Worm (Caenorhabditis elegans) whole organism, young adult: Measurements from ENCODE around the gene pygl-1.
"Not testable (repeated sequence)": the region's sequence is repeated elsewhere in the genome, so short reads cannot be mapped to it uniquely, and the experiment has no call there.

Experiments used
- B0035.1 ChIP-seq: sonication (generic microtip); optimal IDR thresholded peaks from 2 replicates; lab custom pipeline; 2016; ENCODE audit warnings: missing genetic modification characterization, mild to moderate bottlenecking, missing compliant biosample characterization, missing genotype, missing genetic modification reagents
- C06A6.2 ChIP-seq: fragments of 200-800 bp; sonication (Bioruptor generic); conservative IDR thresholded peaks from 2 replicates; pipeline ENCODE4 v1.3.6; 2022; ENCODE audit warnings: missing genetic modification characterization, missing compliant biosample characterization
- D2030.7 ChIP-seq: fragments of 200-800 bp; sonication (Bioruptor generic); IDR thresholded peaks from 2 replicates; pipeline ENCODE4 v1.3.6; 2022; ENCODE audit warnings: missing genetic modification reagents, missing genetic modification characterization, missing compliant biosample characterization
- F23B12.7 ChIP-seq: sonication (generic microtip); optimal IDR thresholded peaks from 2 replicates; lab custom pipeline; 2017; ENCODE audit warnings: missing genetic modification characterization, mild to moderate bottlenecking, missing compliant biosample characterization, antibody characterized with exemption, moderate library complexity; ENCODE audit not compliant: insufficient read depth
- F33H1.4 ChIP-seq: fragments of 200-800 bp; sonication (Bioruptor generic); IDR thresholded peaks from 2 replicates; pipeline ENCODE4 v1.3.6; 2022; ENCODE audit warnings: missing genetic modification reagents, missing genetic modification characterization, missing compliant biosample characterization
- F52B5.7 ChIP-seq: sonication (generic microtip); optimal IDR thresholded peaks from 2 replicates; lab custom pipeline; 2016; ENCODE audit warnings: mild to moderate bottlenecking, missing genetic modification characterization, missing compliant biosample characterization
- F55B11.4 ChIP-seq: sonication (generic microtip); optimal IDR thresholded peaks from 2 replicates; lab custom pipeline; 2016; ENCODE audit warnings: missing compliant biosample characterization, missing genetic modification characterization, borderline replicate concordance; ENCODE audit not compliant: insufficient read depth
- K12H6.12 ChIP-seq: fragments of 200-800 bp; sonication (Bioruptor generic); optimal IDR thresholded peaks from 2 replicates; lab custom pipeline; 2018; ENCODE audit warnings: mild to moderate bottlenecking, missing genetic modification characterization, missing compliant biosample characterization
- Y53G8AR.9 ChIP-seq: fragments of 200-800 bp; sonication (Bioruptor generic); conservative IDR thresholded peaks from 2 replicates; pipeline ENCODE4 v1.3.6; 2022; ENCODE audit warnings: missing genetic modification reagents, missing genetic modification characterization, missing compliant biosample characterization
- Y67H2A.10 ChIP-seq: fragments of 200-800 bp; sonication (Bioruptor generic); conservative IDR thresholded peaks from 2 replicates; pipeline ENCODE4 v1.3.6; 2022; ENCODE audit warnings: missing genetic modification reagents, missing genetic modification characterization, missing compliant biosample characterization
- ZK185.1 ChIP-seq: sonication (generic microtip); optimal IDR thresholded peaks from 2 replicates; lab custom pipeline; 2016; ENCODE audit warnings: mild to moderate bottlenecking, missing genetic modification characterization, missing compliant biosample characterization; ENCODE audit not compliant: poor library complexity, severe bottlenecking
- aptf-3 ChIP-seq: fragments of 200-800 bp; sonication (Bioruptor generic); IDR thresholded peaks from 2 replicates; pipeline ENCODE4 v1.3.6; 2022; ENCODE audit warnings: missing genetic modification characterization, missing compliant biosample characterization
- atf-7 ChIP-seq: sonication (generic microtip); optimal IDR thresholded peaks from 2 replicates; lab custom pipeline; 2017; ENCODE audit warnings: mild to moderate bottlenecking, missing genetic modification characterization, missing compliant biosample characterization
- attf-3 ChIP-seq: fragments of 200-800 bp; sonication (Bioruptor generic); conservative IDR thresholded peaks from 2 replicates; pipeline ENCODE4 v1.3.6; 2022; ENCODE audit warnings: missing genetic modification reagents, missing genetic modification characterization, missing compliant biosample characterization
- attf-5 ChIP-seq: fragments of 200-800 bp; sonication (Bioruptor generic); optimal IDR thresholded peaks from 2 replicates; lab custom pipeline; 2018; ENCODE audit warnings: mild to moderate bottlenecking, missing genetic modification characterization, missing compliant biosample characterization
- ccch-3 ChIP-seq: fragments of 200-800 bp; sonication (Bioruptor generic); optimal IDR thresholded peaks from 2 replicates; lab custom pipeline; 2018; ENCODE audit warnings: mild to moderate bottlenecking, missing genetic modification characterization, missing compliant biosample characterization
- cebp-1 ChIP-seq, 2 experiments: fragments of 200-800 bp in 1 of 2; sonication (Bioruptor generic) in 1 of 2; sonication (generic microtip) in 1 of 2; IDR thresholded peaks in 1 of 2; optimal IDR thresholded peaks in 1 of 2; 2 replicates each; pipeline versions ENCODE4 v1.3.6 to Lab custom; 2017 to 2022; ENCODE audit warnings: missing compliant biosample characterization in 2 of 2, missing genetic modification characterization in 2 of 2, mild to moderate bottlenecking in 1 of 2, missing genetic modification reagents in 1 of 2, moderate library complexity in 1 of 2
- ceh-40 ChIP-seq: fragments of 200-800 bp; sonication (Bioruptor generic); IDR thresholded peaks from 2 replicates; pipeline ENCODE4 v1.3.6; 2022; ENCODE audit warnings: missing genetic modification characterization, missing compliant biosample characterization
- chd-7 ChIP-seq: sonication (generic microtip); optimal IDR thresholded peaks from 2 replicates; lab custom pipeline; 2016; ENCODE audit warnings: mild to moderate bottlenecking, missing genetic modification characterization, moderate library complexity, missing compliant biosample characterization
- efl-1 ChIP-seq: fragments of 150-350 bp; optimal IDR thresholded peaks from 2 replicates; lab custom pipeline; 2014; ENCODE audit warnings: missing biosample characterization, missing genetic modification reagents, missing genetic modification characterization
- ekl-4 ChIP-seq: fragments of 200-800 bp; sonication (Bioruptor generic); IDR thresholded peaks from 2 replicates; pipeline ENCODE4 v1.3.6; 2022; ENCODE audit warnings: missing genetic modification reagents, missing genetic modification characterization, missing compliant biosample characterization
- fkh-3 ChIP-seq: sonication (generic microtip); optimal IDR thresholded peaks from 2 replicates; lab custom pipeline; 2016; ENCODE audit warnings: mild to moderate bottlenecking, missing genetic modification characterization, missing compliant biosample characterization
- him-1 ChIP-seq: sonication (generic microtip); optimal IDR thresholded peaks from 2 replicates; lab custom pipeline; 2016; ENCODE audit warnings: missing genotype, missing genetic modification reagents, missing genetic modification characterization, missing compliant biosample characterization
- hmg-1.2 ChIP-seq: fragments of 200-800 bp; sonication (Bioruptor generic); IDR thresholded peaks from 2 replicates; pipeline ENCODE4 v1.3.6; 2022; ENCODE audit warnings: missing genetic modification reagents, missing genetic modification characterization, missing compliant biosample characterization
- hrde-1 ChIP-seq: sonication (generic microtip); optimal IDR thresholded peaks from 2 replicates; lab custom pipeline; 2016; ENCODE audit warnings: missing genetic modification characterization, mild to moderate bottlenecking, missing compliant biosample characterization, moderate library complexity, missing genotype, missing genetic modification reagents, borderline replicate concordance
- lin-26 ChIP-seq: fragments of 200-800 bp; sonication (Bioruptor generic); IDR thresholded peaks from 2 replicates; pipeline ENCODE4 v1.3.6; 2022; ENCODE audit warnings: missing genetic modification reagents, missing genetic modification characterization, missing compliant biosample characterization
- lin-54 ChIP-seq: fragments of 200-800 bp; sonication (Bioruptor generic); optimal IDR thresholded peaks from 2 replicates; lab custom pipeline; 2018; ENCODE audit warnings: mild to moderate bottlenecking, missing genetic modification characterization, missing compliant biosample characterization
- madf-3 ChIP-seq: fragments of 200-800 bp; sonication (Bioruptor generic); IDR thresholded peaks from 2 replicates; pipeline ENCODE4 v1.3.6; 2022; ENCODE audit warnings: missing genetic modification reagents, missing genetic modification characterization, missing compliant biosample characterization
- madf-8 ChIP-seq: fragments of 200-800 bp; sonication (Bioruptor generic); conservative IDR thresholded peaks from 2 replicates; pipeline ENCODE4 v1.3.6; 2022; ENCODE audit warnings: missing genetic modification reagents, missing genetic modification characterization, missing compliant biosample characterization
- nfya-2 ChIP-seq: fragments of 200-800 bp; sonication (Bioruptor generic); IDR thresholded peaks from 2 replicates; pipeline ENCODE4 v1.3.6; 2022; ENCODE audit warnings: missing genetic modification reagents, missing genetic modification characterization, missing compliant biosample characterization
- nhr-179 ChIP-seq: sonication (generic microtip); optimal IDR thresholded peaks from 2 replicates; lab custom pipeline; 2016; ENCODE audit warnings: mild to moderate bottlenecking, missing genetic modification characterization, missing compliant biosample characterization
- rcor-1 ChIP-seq: fragments of 200-800 bp; sonication (Bioruptor generic); IDR thresholded peaks from 2 replicates; pipeline ENCODE4 v1.3.6; 2022; ENCODE audit warnings: missing genetic modification reagents, missing genetic modification characterization, missing compliant biosample characterization
- sdz-38 ChIP-seq: sonication (generic microtip); optimal IDR thresholded peaks from 2 replicates; lab custom pipeline; 2016; ENCODE audit warnings: missing genotype, missing genetic modification characterization, missing compliant biosample characterization
- sea-2 ChIP-seq: fragments of 200-800 bp; sonication (Bioruptor generic); IDR thresholded peaks from 2 replicates; pipeline ENCODE4 v1.3.6; 2022; ENCODE audit warnings: missing genetic modification characterization, missing compliant biosample characterization
- somi-1 ChIP-seq: fragments of 200-800 bp; sonication (Bioruptor generic); optimal IDR thresholded peaks from 2 replicates; lab custom pipeline; 2018; ENCODE audit warnings: mild to moderate bottlenecking, missing genetic modification characterization, missing compliant biosample characterization
- unc-130 ChIP-seq: sonication (generic microtip); optimal IDR thresholded peaks from 2 replicates; lab custom pipeline; 2016; ENCODE audit warnings: missing genetic modification reagents, missing genetic modification characterization, missing compliant biosample characterization
- zfh-2 ChIP-seq: fragments of 200-800 bp; sonication (Bioruptor generic); conservative IDR thresholded peaks from 2 replicates; pipeline ENCODE4 v1.3.6; 2022; ENCODE audit warnings: missing genetic modification reagents, missing genetic modification characterization, missing compliant biosample characterization
- ztf-3 ChIP-seq: fragments of 200-800 bp; sonication (Bioruptor generic); optimal IDR thresholded peaks from 2 replicates; lab custom pipeline; 2018; ENCODE audit warnings: mild to moderate bottlenecking, missing genetic modification characterization, missing compliant biosample characterization

The pygl-1 gene

ce11 chrV:3564335-3564734 lies 14.5 kb upstream of the pygl-1 start, which contains the start of gene T24A6.17:
Gene T24A6.17, minus strand, starts transcription at chrV:3564435.
- not testable (repeated sequence) for TF ChIP-seq attf-5 (GFP tag; lab: Kevin White, UChicago); sdz-38 (tag; lab: Kevin White, UChicago); ceh-40 (GFP tag; lab: Robert Waterston, UW)

- not testable (repeated sequence) for TF ChIP-seq madf-8 (GFP tag; lab: Robert Waterston, UW); ZK185.1 (tag; lab: Kevin White, UChicago); ekl-4 (GFP tag; lab: Robert Waterston, UW)
Measured at ce11 chrV:3570695-3571094, 8.1 kb upstream of the pygl-1 start, which contains the start of gene F40C5.2. Gene F40C5.2, plus strand, starts transcription at chrV:3570995.

- TF ChIP-seq fkh-3 (tag; lab: Kevin White, UChicago); efl-1; hrde-1: not testable (repeated sequence)
Measured at ce11 chrV:3572408-3572807, 6.4 kb upstream of the pygl-1 start, which contains the start of gene F40C5.1. Gene F40C5.1, plus strand, starts transcription at chrV:3572708.

ce11 chrV:3575759-3576158 lies 3.1 kb upstream of the pygl-1 start, which contains the start of gene grl-27:
Gene grl-27, minus strand, starts transcription at chrV:3575859.
- no peak for TF ChIP-seq aptf-3
- TF ChIP-seq somi-1 (GFP tag; lab: Kevin White, UChicago) = no peak
- no peak for TF ChIP-seq ceh-40 (GFP tag; lab: Robert Waterston, UW)
- no peak for TF ChIP-seq Y67H2A.10 (GFP tag; lab: Robert Waterston, UW)
- no peak for TF ChIP-seq D2030.7 (GFP tag; lab: Robert Waterston, UW)
- no peak for TF ChIP-seq him-1 (tag; lab: Kevin White, UChicago)
- TF ChIP-seq ZK185.1 (tag; lab: Kevin White, UChicago) = no peak
- TF ChIP-seq attf-3 (GFP tag; lab: Robert Waterston, UW) = no peak
- no peak for TF ChIP-seq chd-7 (tag; lab: Kevin White, UChicago)
- TF ChIP-seq atf-7 = no peak
- TF ChIP-seq C06A6.2 (GFP tag; lab: Robert Waterston, UW) = no peak
- TF ChIP-seq F33H1.4 (GFP tag; lab: Robert Waterston, UW) = no peak
- no peak for TF ChIP-seq nfya-2
- no peak for TF ChIP-seq ccch-3 (GFP tag; lab: Kevin White, UChicago)

DNA sequence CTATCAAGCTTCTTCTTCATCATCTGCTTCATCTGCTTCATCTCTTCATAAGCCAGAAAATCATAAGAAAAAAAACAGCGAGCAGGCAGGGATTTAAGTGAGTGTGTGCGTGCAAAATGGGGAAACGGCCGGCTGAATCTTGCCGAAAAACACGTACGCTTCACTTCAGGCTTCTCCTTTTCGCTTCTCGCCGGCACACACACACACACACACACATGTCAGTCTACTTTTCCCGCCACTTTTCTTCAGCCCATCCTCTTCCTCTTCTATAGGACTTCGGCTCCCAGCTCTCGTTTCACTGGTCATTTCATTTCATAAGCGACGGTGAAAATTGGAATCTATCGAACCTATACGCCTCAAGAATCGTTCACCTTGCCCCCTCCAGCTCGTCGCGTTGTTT lies 425 bp downstream of the pygl-1 start:
- TF ChIP-seq F52B5.7 (tag; lab: Kevin White, UChicago) (no peak), zfh-2 (peak; percentile 50; the same call in 1 of the 2 replicates), lin-26 (0 out of 2 replicates have a peak, but pooled peaks have one; percentile 12)

ce11 chrV:3579795-3580194 lies 972 bp downstream of the pygl-1 start:
- no peak for TF ChIP-seq Y53G8AR.9 (GFP tag; lab: Robert Waterston, UW)
- TF ChIP-seq rcor-1 (GFP tag; lab: Robert Waterston, UW) = peak; percentile 24; the same call in 1 of the 2 replicates
- no peak for TF ChIP-seq K12H6.12 (tag; lab: Kevin White, UChicago)
- TF ChIP-seq F23B12.7 (tag; lab: Kevin White, UChicago) = no peak
- TF ChIP-seq zfh-2 = no peak; the same call in 1 of the 2 replicates
- no peak for TF ChIP-seq unc-130 (GFP tag; lab: Kevin White, UChicago)
- TF ChIP-seq nhr-179 = no peak
- no peak for TF ChIP-seq ztf-3 (GFP tag; lab: Kevin White, UChicago)
- peak; percentile 51 for TF ChIP-seq hmg-1.2 (GFP tag; lab: Robert Waterston, UW)
- TF ChIP-seq B0035.1 = no peak
- TF ChIP-seq madf-3 (GFP tag; lab: Robert Waterston, UW) = no peak
- TF ChIP-seq attf-5 (GFP tag; lab: Kevin White, UChicago) = peak; percentile 70
- TF ChIP-seq F55B11.4 (tag; lab: Kevin White, UChicago) = no peak
- TF ChIP-seq fkh-3 (tag; lab: Kevin White, UChicago) = no peak
- no peak for TF ChIP-seq D2030.7 (GFP tag; lab: Robert Waterston, UW)
- no peak for TF ChIP-seq cebp-1 (GFP tag; IDR thresholded peaks at IDR 0.05; lab: Robert Waterston, UW)
- peak; percentile 45 for TF ChIP-seq cebp-1 (tag; optimal IDR thresholded peaks at IDR 0.05; lab: Kevin White, UChicago)
- peak; percentile 11 for TF ChIP-seq lin-54
- no peak for TF ChIP-seq sea-2
